Fruit fly (Drosophila melanogaster) whole organism: ENCODE measurements around the gene CG14627.

Source experiments
- CG8478 ChIP-seq: fragments of >200 bp; optimal IDR thresholded peaks from 2 replicates; lab custom pipeline; 2018; ENCODE audit warnings: inconsistent platforms
- Dll ChIP-seq: fragments of >200 bp; optimal IDR thresholded peaks from 2 replicates; lab custom pipeline; 2017

dm6 chrX:1216681-1217080 lies 35.3 kb downstream of the CG14627 start:
- TF ChIP-seq Dll (lab: Kevin White, UChicago) (no peak), CG8478 (no peak)
